Fruit fly (Drosophila melanogaster) whole organism, embryonic: ENCODE measurements around the gene Dpy-30L1.

Experiments used
- CG32532 ChIP-seq: fragments of 200-800 bp; sonication (Bioruptor generic); IDR thresholded peaks from 2 replicates; pipeline ENCODE4 v1.3.6; 2022; ENCODE audit warnings: missing biosample characterization, missing genetic modification characterization
- CG9932 ChIP-seq: fragments of 200-800 bp; sonication (Bioruptor generic); IDR thresholded peaks from 2 replicates; pipeline ENCODE4 v1.3.6; 2022; ENCODE audit warnings: missing biosample characterization, missing genetic modification characterization
- H15 ChIP-seq: fragments of 200-800 bp; sonication (Bioruptor generic); IDR thresholded peaks from 3 replicates; pipeline ENCODE4 v1.3.6; 2022; ENCODE audit warnings: missing biosample characterization, missing genetic modification characterization
- HLH54F ChIP-seq: fragments of 200-800 bp; sonication (Bioruptor generic); optimal IDR thresholded peaks from 3 replicates; lab custom pipeline; 2016; ENCODE audit warnings: missing biosample characterization, missing genetic modification characterization
- Mes4 ChIP-seq: fragments of 200-800 bp; sonication (Bioruptor generic); optimal IDR thresholded peaks from 2 replicates; lab custom pipeline; 2016; ENCODE audit warnings: missing biosample characterization, missing genetic modification characterization
- btn ChIP-seq: fragments of 200-800 bp; sonication (Bioruptor generic); optimal IDR thresholded peaks from 2 replicates; lab custom pipeline; 2016; ENCODE audit warnings: missing biosample characterization, missing genetic modification characterization
- caup ChIP-seq: fragments of 200-800 bp; sonication (Bioruptor generic); optimal IDR thresholded peaks from 3 replicates; lab custom pipeline; 2017; ENCODE audit warnings: missing biosample characterization, mild to moderate bottlenecking, missing genetic modification characterization, moderate library complexity; ENCODE audit not compliant: severe bottlenecking
- chinmo ChIP-seq: fragments of 200-800 bp; sonication (Bioruptor generic); IDR thresholded peaks from 4 replicates; pipeline ENCODE4 v1.3.6; 2022; ENCODE audit warnings: missing biosample characterization, missing genetic modification characterization; ENCODE audit not compliant: partially characterized antibody
- dmrt11E ChIP-seq: fragments of 200-800 bp; sonication (Bioruptor generic); optimal IDR thresholded peaks from 3 replicates; lab custom pipeline; 2018; ENCODE audit warnings: missing biosample characterization, mild to moderate bottlenecking, missing genetic modification characterization, moderate library complexity

DNA sequence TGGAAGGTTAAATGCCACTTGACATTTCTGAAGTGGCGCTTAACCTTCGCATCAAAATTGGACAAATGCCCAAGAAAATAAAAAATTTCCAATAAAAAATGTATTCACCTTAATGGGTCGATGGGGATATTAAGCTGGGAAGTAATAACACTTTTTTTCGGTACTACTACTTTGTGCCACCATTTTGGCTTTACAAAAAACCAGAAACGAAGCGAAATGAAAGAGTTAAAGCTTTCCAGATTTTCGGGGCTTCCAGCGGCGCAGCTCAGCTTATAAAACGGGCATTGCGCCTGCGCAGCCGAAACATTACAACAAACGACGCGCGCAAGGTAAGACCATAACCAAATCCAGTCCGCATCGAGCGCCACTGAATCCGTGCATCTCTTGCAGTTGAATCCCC lies 38.1 kb downstream of the Dpy-30L1 start, which contains the start of gene CG17127:
- TF ChIP-seq H15 (GFP tag; lab: Robert Waterston, UW) (no peak), btn (GFP tag; lab: Kevin White, UChicago) (no peak), HLH54F (GFP tag; lab: Kevin White, UChicago) (no peak), dmrt11E (tag; lab: Kevin White, UChicago) (no peak), caup (GFP tag; lab: Kevin White, UChicago) (no peak), CG32532 (GFP tag; lab: Robert Waterston, UW) (no peak), Mes4 (GFP tag; lab: Kevin White, UChicago) (no peak), CG9932 (GFP tag; lab: Robert Waterston, UW) (no peak), chinmo (GFP tag; lab: Robert Waterston, UW) (no peak)
